Worm (Caenorhabditis elegans) whole organism, mixed stage, embryonic: Measurements from ENCODE around the gene C17B7.15.

Experiments used
- M03D4.4 ChIP-seq: sonication (generic microtip); optimal IDR thresholded peaks from 2 replicates; lab custom pipeline; 2017; ENCODE audit warnings: mild to moderate bottlenecking, missing genetic modification characterization, missing compliant biosample characterization
- bed-3 ChIP-seq: fragments of 200-800 bp; sonication (Bioruptor generic); optimal IDR thresholded peaks from 3 replicates; lab custom pipeline; 2018; ENCODE audit warnings: mild to moderate bottlenecking, missing genetic modification characterization, moderate library complexity, missing compliant biosample characterization
- blmp-1 ChIP-seq: fragments of 150-350 bp; optimal IDR thresholded peaks from 2 replicates; lab custom pipeline; 2014; ENCODE audit warnings: missing biosample characterization, missing genetic modification characterization
- ceh-43 ChIP-seq: fragments of 200-800 bp; sonication (Bioruptor generic); optimal IDR thresholded peaks from 2 replicates; lab custom pipeline; 2018; ENCODE audit warnings: mild to moderate bottlenecking, missing genetic modification characterization, moderate library complexity, missing compliant biosample characterization
- ceh-83 ChIP-seq: fragments of 200-800 bp; sonication (Bioruptor generic); optimal IDR thresholded peaks from 2 replicates; lab custom pipeline; 2018; ENCODE audit warnings: mild to moderate bottlenecking, missing genetic modification characterization, missing compliant biosample characterization
- ces-1 ChIP-seq: fragments of 150-350 bp; optimal IDR thresholded peaks from 2 replicates; lab custom pipeline; 2014; ENCODE audit warnings: missing biosample characterization, missing genetic modification reagents, missing genetic modification characterization
- cnd-1 ChIP-seq: fragments of 200-800 bp; sonication (Bioruptor generic); optimal IDR thresholded peaks from 2 replicates; lab custom pipeline; 2018; ENCODE audit warnings: mild to moderate bottlenecking, missing genetic modification characterization, missing compliant biosample characterization
- elt-1 ChIP-seq: sonication (generic microtip); optimal IDR thresholded peaks from 2 replicates; lab custom pipeline; 2017; ENCODE audit warnings: missing genetic modification characterization, mild to moderate bottlenecking, missing compliant biosample characterization, antibody characterized with exemption, moderate library complexity, borderline replicate concordance; ENCODE audit not compliant: insufficient read depth
- elt-3 ChIP-seq: fragments of 150-350 bp; optimal IDR thresholded peaks from 2 replicates; lab custom pipeline; 2014; ENCODE audit warnings: missing biosample characterization, missing genetic modification characterization
- flh-1 ChIP-seq: fragments of 200-800 bp; sonication (Bioruptor generic); optimal IDR thresholded peaks from 2 replicates; lab custom pipeline; 2018; ENCODE audit warnings: mild to moderate bottlenecking, missing genetic modification characterization, moderate library complexity, missing compliant biosample characterization
- ham-2 ChIP-seq: fragments of 200-800 bp; sonication (Bioruptor generic); optimal IDR thresholded peaks from 2 replicates; lab custom pipeline; 2018; ENCODE audit warnings: mild to moderate bottlenecking, missing genetic modification characterization, missing compliant biosample characterization
- hlh-1 ChIP-seq: fragments of 150-350 bp; optimal IDR thresholded peaks from 2 replicates; lab custom pipeline; 2014; ENCODE audit warnings: missing biosample characterization, missing genetic modification reagents, missing genetic modification characterization
- lin-13 ChIP-seq: fragments of 150-350 bp; optimal IDR thresholded peaks from 2 replicates; lab custom pipeline; 2014; ENCODE audit warnings: missing biosample characterization, missing genetic modification characterization
- lsy-2 ChIP-seq: fragments of 150-350 bp; optimal IDR thresholded peaks from 2 replicates; lab custom pipeline; 2014; ENCODE audit warnings: missing biosample characterization, missing genetic modification characterization
- mab-5 ChIP-seq: fragments of 150-350 bp; optimal IDR thresholded peaks from 2 replicates; lab custom pipeline; 2014; ENCODE audit warnings: missing biosample characterization, missing genetic modification characterization
- mep-1 ChIP-seq: fragments of 150-350 bp; optimal IDR thresholded peaks from 2 replicates; lab custom pipeline; 2017; ENCODE audit warnings: missing biosample characterization, missing genetic modification reagents, missing genetic modification characterization, inconsistent platforms
- mls-2 ChIP-seq: sonication (generic microtip); optimal IDR thresholded peaks from 2 replicates; lab custom pipeline; 2016; ENCODE audit warnings: mild to moderate bottlenecking, missing genetic modification characterization, moderate library complexity, missing compliant biosample characterization
- nhr-12 ChIP-seq: fragments of 150-350 bp; optimal IDR thresholded peaks from 2 replicates; lab custom pipeline; 2014; ENCODE audit warnings: missing biosample characterization, missing genetic modification characterization
- nhr-2 ChIP-seq: fragments of 150-350 bp; optimal IDR thresholded peaks from 2 replicates; lab custom pipeline; 2014; ENCODE audit warnings: missing biosample characterization, missing genetic modification characterization
- nhr-237 ChIP-seq: fragments of 150-350 bp; optimal IDR thresholded peaks from 2 replicates; lab custom pipeline; 2014; ENCODE audit warnings: missing biosample characterization, missing genetic modification characterization
- nhr-28 ChIP-seq: fragments of 150-350 bp; optimal IDR thresholded peaks from 2 replicates; lab custom pipeline; 2014; ENCODE audit warnings: missing biosample characterization, missing genetic modification characterization
- nhr-76 ChIP-seq: sonication (generic microtip); optimal IDR thresholded peaks from 2 replicates; lab custom pipeline; 2017; ENCODE audit warnings: missing biosample characterization, missing genetic modification characterization
- pha-4 ChIP-seq: fragments of 150-350 bp; optimal IDR thresholded peaks from 2 replicates; lab custom pipeline; 2018; ENCODE audit warnings: missing biosample characterization, missing genetic modification reagents, missing genetic modification characterization
- sem-2 ChIP-seq: fragments of 200-800 bp; sonication (Bioruptor generic); optimal IDR thresholded peaks from 2 replicates; lab custom pipeline; 2018; ENCODE audit warnings: mild to moderate bottlenecking, missing genetic modification characterization, missing compliant biosample characterization
- snpc-4 ChIP-seq: fragments of 150-350 bp; optimal IDR thresholded peaks from 2 replicates; lab custom pipeline; 2014; ENCODE audit warnings: missing biosample characterization, missing genetic modification characterization
- sptf-1 ChIP-seq: sonication (generic microtip); optimal IDR thresholded peaks from 2 replicates; lab custom pipeline; 2017; ENCODE audit warnings: mild to moderate bottlenecking, missing genetic modification characterization, moderate library complexity, missing compliant biosample characterization
- tbx-8 ChIP-seq: fragments of 200-800 bp; sonication (Bioruptor generic); optimal IDR thresholded peaks from 2 replicates; lab custom pipeline; 2018; ENCODE audit warnings: mild to moderate bottlenecking, missing genetic modification characterization, moderate library complexity, missing compliant biosample characterization
- unc-39 ChIP-seq: fragments of 150-350 bp; optimal IDR thresholded peaks from 2 replicates; lab custom pipeline; 2014; ENCODE audit warnings: missing biosample characterization, missing genetic modification characterization
- unc-62 ChIP-seq: fragments of 150-350 bp; optimal IDR thresholded peaks from 2 replicates; lab custom pipeline; 2014; ENCODE audit warnings: missing biosample characterization, missing genetic modification reagents, missing genetic modification characterization
- zip-8 ChIP-seq: fragments of 150-350 bp; optimal IDR thresholded peaks from 2 replicates; lab custom pipeline; 2014; ENCODE audit warnings: missing biosample characterization, missing genetic modification characterization

Gene C17B7.15

DNA sequence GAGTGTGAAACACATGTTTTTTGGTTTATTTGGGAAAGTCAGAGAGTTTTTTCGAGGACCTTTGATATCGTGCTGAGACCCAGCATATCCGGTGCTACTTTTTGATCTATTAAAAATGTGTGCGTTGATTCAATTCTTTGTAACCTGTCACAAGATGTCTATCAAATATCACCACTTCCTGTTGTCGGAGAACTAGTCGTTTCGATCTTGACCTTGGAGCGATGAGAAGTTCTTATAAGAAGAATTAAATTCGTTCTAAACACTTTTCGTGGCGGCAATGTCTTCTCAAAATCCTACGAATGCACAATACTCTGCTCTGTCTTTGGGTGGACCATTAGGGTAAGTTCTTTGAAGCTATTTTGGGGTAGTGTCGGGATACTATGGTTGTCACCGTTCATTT lies 33.9 kb upstream of the C17B7.15 start, which contains the start of gene F35F10.1:
Gene F35F10.1, plus strand, starts transcription at position 200 of the 400 bp plus-strand sequence.
- no peak for TF ChIP-seq elt-1
- TF ChIP-seq nhr-2 (tag; lab: Kevin White, UChicago): no peak
- no peak for TF ChIP-seq mab-5 (tag; lab: Kevin White, UChicago)
- no peak for TF ChIP-seq bed-3 (GFP tag; lab: Kevin White, UChicago)
- TF ChIP-seq, all 35 proteins: peak for 0

DNA sequence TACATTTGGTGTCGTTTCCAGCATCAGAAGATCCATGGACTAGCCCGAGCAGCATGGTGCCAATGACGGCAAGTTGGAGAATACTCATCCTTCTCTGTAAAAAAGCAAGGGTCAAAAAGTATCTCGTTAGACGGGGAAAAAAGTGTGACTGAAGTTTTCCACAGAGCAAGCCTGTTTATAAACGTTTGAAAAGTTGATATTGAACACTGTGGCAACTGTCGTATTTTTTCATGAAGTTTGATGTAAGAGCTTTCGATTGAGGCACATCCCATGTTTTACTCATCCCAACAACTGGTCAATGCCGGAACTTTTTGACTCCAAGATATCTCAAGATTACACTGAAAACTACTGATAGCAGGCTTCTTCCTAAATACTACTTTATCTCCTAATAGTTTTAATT lies 31.0 kb upstream of the C17B7.15 start, which contains the start of gene F35F10.13:
Gene F35F10.13, minus strand, starts transcription at position 101 of the 400 bp plus-strand sequence.
- TF ChIP-seq lsy-2 (no peak), flh-1 (GFP tag; lab: Kevin White, UChicago) (no peak), hlh-1 (tag; lab: Kevin White, UChicago) (no peak), ceh-83 (no peak), nhr-28 (no peak), mab-5 (tag; lab: Kevin White, UChicago) (no peak), ceh-43 (GFP tag; lab: Kevin White, UChicago) (no peak), pha-4 (no peak), nhr-76 (no peak), sptf-1 (no peak), elt-3 (tag; lab: Kevin White, UChicago) (no peak), nhr-237 (no peak), unc-62 (GFP tag; lab: Kevin White, UChicago) (no peak), tbx-8 (no peak), lin-13 (tag; lab: Kevin White, UChicago) (no peak), zip-8 (no peak), snpc-4 (no peak), cnd-1 (tag; lab: Kevin White, UChicago) (no peak)

DNA sequence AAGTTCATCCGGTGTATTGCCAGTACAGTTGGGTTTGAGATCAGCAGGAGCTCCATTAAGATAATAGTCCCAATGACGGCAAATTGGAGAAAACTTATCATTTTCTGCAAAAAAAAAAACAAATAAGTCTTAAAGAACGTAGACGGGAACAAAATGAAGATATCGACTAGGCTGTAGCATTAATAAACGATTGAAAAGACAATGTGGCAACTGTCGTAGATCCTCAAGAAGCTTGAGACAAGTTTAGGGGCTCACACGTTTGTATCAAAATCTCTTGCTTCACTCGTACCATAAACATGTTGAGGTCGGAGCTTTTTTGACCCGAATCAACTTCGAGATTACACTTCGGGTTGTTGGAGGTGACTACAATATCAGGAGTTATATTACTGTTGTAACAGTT lies 30.0 kb upstream of the C17B7.15 start, which contains the start of gene F35F10.14:
Gene F35F10.14, minus strand, starts transcription at position 101 of the 400 bp plus-strand sequence.
- TF ChIP-seq ces-1 (GFP tag; lab: Kevin White, UChicago) (no peak), snpc-4 (no peak), zip-8 (no peak), mep-1 (no peak), nhr-2 (tag; lab: Kevin White, UChicago) (no peak)
- TF ChIP-seq, all 35 proteins: peak for 0

DNA sequence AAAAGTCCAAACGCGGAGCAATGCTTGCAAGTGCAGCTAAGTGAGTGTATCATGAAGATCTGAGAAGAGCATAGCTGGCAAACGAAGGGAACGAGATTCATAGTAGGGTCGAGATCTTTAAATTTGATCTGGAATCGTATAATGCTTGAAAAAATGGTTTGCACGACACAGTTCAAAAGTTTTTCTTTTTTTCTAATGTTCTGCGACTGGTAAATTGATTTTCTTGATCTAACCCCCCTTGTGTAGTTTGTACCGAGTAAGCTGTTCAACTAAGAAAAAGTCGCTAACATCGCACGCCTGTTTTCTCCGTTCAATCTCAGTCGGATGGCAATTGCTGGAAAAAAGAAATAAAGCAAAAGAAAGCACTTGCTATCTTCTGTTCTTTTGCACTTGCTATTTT lies 29.5 kb upstream of the C17B7.15 start, which contains the start of gene C17B7.14:
Gene C17B7.14, minus strand, starts transcription at position 101 of the 400 bp plus-strand sequence.
- TF ChIP-seq blmp-1 (tag; lab: Kevin White, UChicago) (no peak), sem-2 (no peak), ham-2 (GFP tag; lab: Kevin White, UChicago) (no peak), unc-39 (tag; lab: Kevin White, UChicago) (no peak), ceh-43 (GFP tag; lab: Kevin White, UChicago) (no peak), nhr-28 (no peak), nhr-12 (tag; lab: Kevin White, UChicago) (no peak), pha-4 (no peak), mep-1 (no peak), hlh-1 (tag; lab: Kevin White, UChicago) (no peak), nhr-2 (tag; lab: Kevin White, UChicago) (no peak), elt-3 (tag; lab: Kevin White, UChicago) (no peak), M03D4.4 (no peak), nhr-76 (no peak)
- TF ChIP-seq, all 35 proteins: peak for 0

DNA sequence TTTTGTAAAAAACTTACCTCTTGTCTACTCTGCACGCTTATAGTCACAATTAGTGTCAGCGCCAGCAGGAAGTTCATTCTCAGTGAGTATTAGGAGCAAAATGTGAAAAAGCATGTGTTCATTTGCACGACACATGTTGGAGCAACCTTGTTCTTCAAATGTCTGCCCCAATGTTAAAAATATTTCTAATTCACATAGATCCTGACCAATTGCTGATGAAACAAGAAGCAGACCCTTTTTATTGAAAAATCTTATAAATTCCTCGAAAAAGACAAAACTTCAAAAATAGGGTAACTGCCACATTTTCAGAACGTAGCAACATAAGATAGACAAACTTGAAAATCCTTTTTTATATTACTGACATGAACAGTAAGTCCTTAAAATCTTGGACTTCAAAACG lies 25.8 kb upstream of the C17B7.15 start, which contains the start of gene C17B7.8:
Gene C17B7.8, minus strand, starts transcription at position 101 of the 400 bp plus-strand sequence.
- TF ChIP-seq mls-2: no peak

DNA sequence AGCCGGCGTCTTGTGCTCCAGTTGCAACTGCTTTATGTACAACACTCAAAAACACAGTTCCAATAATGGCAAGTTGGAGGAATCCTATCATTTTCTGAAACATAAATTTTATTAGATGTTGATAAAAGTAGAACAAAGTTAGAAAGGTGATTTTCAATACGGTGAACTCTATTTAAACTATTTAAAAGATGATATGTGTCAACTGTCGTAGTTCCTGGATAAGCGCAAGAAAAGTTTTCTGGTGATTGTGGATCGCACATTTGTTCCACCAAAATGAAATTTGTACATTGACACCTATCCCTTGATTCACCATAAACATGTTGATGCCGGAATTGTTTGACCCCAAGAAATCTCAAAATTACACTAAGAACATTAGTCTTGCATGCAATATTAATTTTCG lies 18.0 kb upstream of the C17B7.15 start, which contains the start of gene C17B7.9:
Gene C17B7.9, minus strand, starts transcription at position 101 of the 400 bp plus-strand sequence.
- no peak for TF ChIP-seq pha-4
- TF ChIP-seq nhr-12 (tag; lab: Kevin White, UChicago): no peak
- no peak for TF ChIP-seq unc-62 (GFP tag; lab: Kevin White, UChicago)
- no peak for TF ChIP-seq mls-2
- no peak for TF ChIP-seq sptf-1
- no peak for TF ChIP-seq flh-1 (GFP tag; lab: Kevin White, UChicago)
- TF ChIP-seq, all 35 proteins: peak for 0
